Worm (Caenorhabditis elegans) whole organism, early embryonic: ENCODE data around the gene C50F7.5.

Experiments
- B0310.2 ChIP-seq: sonication (generic microtip); optimal IDR thresholded peaks from 2 replicates; lab custom pipeline; 2016; ENCODE audit warnings: mild to moderate bottlenecking, missing genetic modification characterization, missing compliant biosample characterization
- F13C5.2 ChIP-seq: sonication (generic microtip); optimal IDR thresholded peaks from 2 replicates; lab custom pipeline; 2017; ENCODE audit warnings: mild to moderate bottlenecking, missing genetic modification characterization, inconsistent platforms, missing compliant biosample characterization
- aly-1 ChIP-seq: sonication (generic microtip); optimal IDR thresholded peaks from 2 replicates; lab custom pipeline; 2016; ENCODE audit warnings: missing genetic modification characterization, missing compliant biosample characterization
- ama-1 ChIP-seq: fragments of 150-350 bp; optimal IDR thresholded peaks from 2 replicates; lab custom pipeline; 2014
- ceh-13 ChIP-seq: fragments of 200-800 bp; sonication (Bioruptor generic); optimal IDR thresholded peaks from 2 replicates; lab custom pipeline; 2018; ENCODE audit warnings: mild to moderate bottlenecking, missing genetic modification characterization, missing compliant biosample characterization
- ceh-36 ChIP-seq: sonication (generic microtip); optimal IDR thresholded peaks from 2 replicates; lab custom pipeline; 2016; ENCODE audit warnings: missing genetic modification characterization, inconsistent platforms, missing compliant biosample characterization
- ets-7 ChIP-seq: sonication (generic microtip); optimal IDR thresholded peaks from 2 replicates; lab custom pipeline; 2016; ENCODE audit warnings: missing genotype, missing genetic modification characterization, missing compliant biosample characterization
- flt-1 ChIP-seq: fragments of 200-800 bp; sonication (Bioruptor generic); IDR thresholded peaks from 2 replicates; pipeline ENCODE4 v1.3.6; 2022; ENCODE audit warnings: missing genetic modification characterization, missing compliant biosample characterization
- hmbx-1 ChIP-seq: sonication (generic microtip); optimal IDR thresholded peaks from 2 replicates; lab custom pipeline; 2016; ENCODE audit warnings: mild to moderate bottlenecking, missing genetic modification characterization, missing compliant biosample characterization
- hmg-4 ChIP-seq: fragments of 200-800 bp; sonication (Bioruptor generic); optimal IDR thresholded peaks from 2 replicates; lab custom pipeline; 2018; ENCODE audit warnings: mild to moderate bottlenecking, missing genetic modification characterization, missing compliant biosample characterization
- hnd-1 ChIP-seq: sonication (generic microtip); optimal IDR thresholded peaks from 2 replicates; lab custom pipeline; 2016; ENCODE audit warnings: missing genetic modification characterization, missing compliant biosample characterization
- pes-1 ChIP-seq: fragments of 200-800 bp; sonication (Bioruptor generic); IDR thresholded peaks from 2 replicates; pipeline ENCODE4 v1.3.6; 2022; ENCODE audit warnings: missing genetic modification reagents, missing genetic modification characterization, missing compliant biosample characterization
- scrt-1 ChIP-seq: fragments of 200-800 bp; sonication (Bioruptor generic); IDR thresholded peaks from 2 replicates; pipeline ENCODE4 v1.3.6; 2022; ENCODE audit warnings: missing genetic modification characterization, missing compliant biosample characterization
- sea-1 ChIP-seq: fragments of 200-800 bp; sonication (Bioruptor generic); conservative IDR thresholded peaks from 2 replicates; pipeline ENCODE4 v1.3.6; 2022; ENCODE audit warnings: missing genetic modification characterization, missing compliant biosample characterization
- tbx-11 ChIP-seq: fragments of 200-800 bp; sonication (Bioruptor generic); IDR thresholded peaks from 2 replicates; pipeline ENCODE4 v1.3.6; 2022; ENCODE audit warnings: missing genetic modification characterization, missing compliant biosample characterization
- tbx-37 ChIP-seq: fragments of 200-800 bp; sonication (Bioruptor generic); conservative IDR thresholded peaks from 2 replicates; pipeline ENCODE4 v1.3.6; 2022; ENCODE audit warnings: missing genetic modification reagents, missing genetic modification characterization, missing compliant biosample characterization
- tra-4 ChIP-seq: sonication (generic microtip); optimal IDR thresholded peaks from 2 replicates; lab custom pipeline; 2017; ENCODE audit warnings: missing genetic modification characterization, missing compliant biosample characterization

C50F7.5 gene

ce11 chrIV:7726325-7726724, at the start of gene C50F7.5:
C50F7.5 (plus strand) TSS chrIV:7726719.
- TF ChIP-seq pes-1 (GFP tag; lab: Robert Waterston, UW) (no peak), tbx-37 (no peak), F13C5.2 (no peak)

- no peak for TF ChIP-seq ama-1 (lab: Kevin White, UChicago)
- no peak for TF ChIP-seq hmbx-1 (tag; lab: Kevin White, UChicago)
- TF ChIP-seq tra-4 (tag; lab: Kevin White, UChicago) = no peak
- no peak for TF ChIP-seq tbx-11 (GFP tag; lab: Robert Waterston, UW)
- TF ChIP-seq sea-1 (GFP tag; lab: Robert Waterston, UW) = no peak
- no peak for TF ChIP-seq hnd-1 (tag; lab: Kevin White, UChicago)
- no peak for TF ChIP-seq hmg-4 (GFP tag; lab: Kevin White, UChicago)
- no peak for TF ChIP-seq ets-7 (tag; lab: Kevin White, UChicago)
- no peak for TF ChIP-seq aly-1 (tag; lab: Kevin White, UChicago)
Observed at ce11 chrIV:7679120-7679519, 47.4 kb upstream of the C50F7.5 start.

ce11 chrIV:7689326-7689725, 37.2 kb upstream of the C50F7.5 start:
- TF ChIP-seq tra-4 (tag; lab: Kevin White, UChicago) (no peak), pes-1 (GFP tag; lab: Robert Waterston, UW) (no peak), F13C5.2 (no peak), scrt-1 (no peak), tbx-11 (GFP tag; lab: Robert Waterston, UW) (no peak), flt-1 (GFP tag; lab: Robert Waterston, UW) (no peak), ama-1 (lab: Kevin White, UChicago) (no peak), aly-1 (tag; lab: Kevin White, UChicago) (no peak), hnd-1 (tag; lab: Kevin White, UChicago) (no peak), sea-1 (GFP tag; lab: Robert Waterston, UW) (no peak), ceh-36 (tag; lab: Kevin White, UChicago) (no peak), ceh-13 (GFP tag; lab: Kevin White, UChicago) (no peak), tbx-37 (no peak), B0310.2 (no peak), hmbx-1 (tag; lab: Kevin White, UChicago) (no peak), ets-7 (tag; lab: Kevin White, UChicago) (no peak)

ce11 chrIV:7692451-7692850, 34.1 kb upstream of the C50F7.5 start:
- TF ChIP-seq tbx-11 (GFP tag; lab: Robert Waterston, UW) = no peak
- no peak for TF ChIP-seq scrt-1
- no peak for TF ChIP-seq aly-1 (tag; lab: Kevin White, UChicago)
- TF ChIP-seq ets-7 (tag; lab: Kevin White, UChicago) = no peak
- no peak for TF ChIP-seq hmg-4 (GFP tag; lab: Kevin White, UChicago)
- no peak for TF ChIP-seq hnd-1 (tag; lab: Kevin White, UChicago)
- no peak for TF ChIP-seq flt-1 (GFP tag; lab: Robert Waterston, UW)
- no peak for TF ChIP-seq B0310.2
- no peak for TF ChIP-seq hmbx-1 (tag; lab: Kevin White, UChicago)
- TF ChIP-seq sea-1 (GFP tag; lab: Robert Waterston, UW) = no peak
- TF ChIP-seq tra-4 (tag; lab: Kevin White, UChicago) = no peak

- no peak for TF ChIP-seq flt-1 (GFP tag; lab: Robert Waterston, UW)
- TF ChIP-seq hmg-4 (GFP tag; lab: Kevin White, UChicago) = no peak
- no peak for TF ChIP-seq scrt-1
Observed at ce11 chrIV:7698320-7698719, 28.2 kb upstream of the C50F7.5 start, which contains the start of gene flp-13. flp-13 (minus strand) TSS chrIV:7698420.

ce11 chrIV:7706805-7707204, 19.7 kb upstream of the C50F7.5 start, which contains the start of gene F33D4.4:
F33D4.4 (minus strand) TSS chrIV:7706905.
- TF ChIP-seq tbx-11 (GFP tag; lab: Robert Waterston, UW) (no peak), hnd-1 (tag; lab: Kevin White, UChicago) (no peak), scrt-1 (no peak), hmbx-1 (tag; lab: Kevin White, UChicago) (no peak), hmg-4 (GFP tag; lab: Kevin White, UChicago) (no peak), tbx-37 (no peak), ceh-36 (tag; lab: Kevin White, UChicago) (no peak), tra-4 (tag; lab: Kevin White, UChicago) (no peak), ama-1 (lab: Kevin White, UChicago) (no peak), ets-7 (tag; lab: Kevin White, UChicago) (no peak), ceh-13 (GFP tag; lab: Kevin White, UChicago) (no peak), F13C5.2 (no peak), aly-1 (tag; lab: Kevin White, UChicago) (no peak), sea-1 (GFP tag; lab: Robert Waterston, UW) (no peak)

ce11 chrIV:7709701-7710100, 16.8 kb upstream of the C50F7.5 start, which contains the start of the genes mrpl-1, emc-6 and mrps-24:
mrpl-1 (minus strand) TSS chrIV:7709701.
emc-6 (minus strand) TSS chrIV:7709736.
mrps-24 (plus strand) TSS chrIV:7710045.
- TF ChIP-seq tbx-37 (no peak), hnd-1 (tag; lab: Kevin White, UChicago) (no peak), F13C5.2 (peak; percentile 27)

- no peak for TF ChIP-seq ceh-13 (GFP tag; lab: Kevin White, UChicago)
- no peak for TF ChIP-seq hnd-1 (tag; lab: Kevin White, UChicago)
- no peak for TF ChIP-seq flt-1 (GFP tag; lab: Robert Waterston, UW)
- TF ChIP-seq aly-1 (tag; lab: Kevin White, UChicago) = no peak
- no peak for TF ChIP-seq tbx-11 (GFP tag; lab: Robert Waterston, UW)
- no peak for TF ChIP-seq tbx-37
- TF ChIP-seq B0310.2 = no peak
- TF ChIP-seq hmg-4 (GFP tag; lab: Kevin White, UChicago) = no peak
- no peak for TF ChIP-seq tra-4 (tag; lab: Kevin White, UChicago)
- no peak for TF ChIP-seq ama-1 (lab: Kevin White, UChicago)
- TF ChIP-seq pes-1 (GFP tag; lab: Robert Waterston, UW) = no peak
- no peak for TF ChIP-seq sea-1 (GFP tag; lab: Robert Waterston, UW)
Observed at ce11 chrIV:7710824-7711223, 15.7 kb upstream of the C50F7.5 start, which contains the start of gene nhr-8. nhr-8 (plus strand) TSS chrIV:7710983.
